Fruit fly (Drosophila melanogaster) whole organism, embryonic: ENCODE results near the gene CG5071.

Source experiments
- ATbp ChIP-seq: fragments of 200-800 bp; sonication (Bioruptor generic); optimal IDR thresholded peaks from 2 replicates; lab custom pipeline; 2017; ENCODE audit warnings: missing biosample characterization, mild to moderate bottlenecking, missing genetic modification characterization, missing genetic modification reagents
- CG11504 ChIP-seq: fragments of 200-800 bp; sonication (Bioruptor generic); optimal IDR thresholded peaks from 3 replicates; lab custom pipeline; 2019; ENCODE audit warnings: missing biosample characterization, mild to moderate bottlenecking, missing genetic modification characterization, moderate library complexity
- CG12155 ChIP-seq: fragments of 200-800 bp; sonication (Bioruptor generic); optimal IDR thresholded peaks from 3 replicates; lab custom pipeline; 2016; ENCODE audit warnings: missing biosample characterization, missing genetic modification characterization
- CG12219 ChIP-seq: fragments of 200-800 bp; sonication (Bioruptor generic); optimal IDR thresholded peaks from 3 replicates; lab custom pipeline; 2018; ENCODE audit warnings: missing biosample characterization, mild to moderate bottlenecking, missing genetic modification characterization
- CG12236 ChIP-seq: fragments of 200-800 bp; sonication (Bioruptor generic); optimal IDR thresholded peaks from 2 replicates; lab custom pipeline; 2016; ENCODE audit warnings: missing biosample characterization, missing genetic modification characterization
- CG13287 ChIP-seq: fragments of 200-800 bp; sonication (Bioruptor generic); IDR thresholded peaks from 2 replicates; pipeline ENCODE4 v1.3.6; 2022; ENCODE audit warnings: missing biosample characterization, missing genetic modification characterization; ENCODE audit not compliant: partially characterized antibody
- CG14050 ChIP-seq: fragments of 200-800 bp; sonication (Bioruptor generic); IDR thresholded peaks from 3 replicates; pipeline ENCODE4 v1.3.6; 2022; ENCODE audit warnings: missing biosample characterization, missing genetic modification characterization
- CG15601 ChIP-seq: fragments of 200-800 bp; sonication (Bioruptor generic); optimal IDR thresholded peaks from 3 replicates; lab custom pipeline; 2019; ENCODE audit warnings: missing biosample characterization, mild to moderate bottlenecking, missing genetic modification characterization, moderate library complexity
- CG1647 ChIP-seq: fragments of 200-800 bp; sonication (Bioruptor generic); optimal IDR thresholded peaks from 3 replicates; lab custom pipeline; 2016; ENCODE audit warnings: missing biosample characterization, missing genetic modification characterization
- CG1792 ChIP-seq: fragments of 200-800 bp; sonication (Bioruptor generic); optimal IDR thresholded peaks from 2 replicates; lab custom pipeline; 2016; ENCODE audit warnings: missing biosample characterization, missing genetic modification characterization
- CG2712 ChIP-seq: fragments of 200-800 bp; optimal IDR thresholded peaks from 3 replicates; lab custom pipeline; 2019; ENCODE audit warnings: missing biosample characterization, mild to moderate bottlenecking, missing genetic modification characterization, moderate library complexity
- CG30020 ChIP-seq: fragments of 200-800 bp; optimal IDR thresholded peaks from 2 replicates; lab custom pipeline; 2019; ENCODE audit warnings: missing biosample characterization, mild to moderate bottlenecking, missing genetic modification characterization, moderate library complexity
- CG30403 ChIP-seq: fragments of 200-800 bp; sonication (Bioruptor generic); optimal IDR thresholded peaks from 3 replicates; lab custom pipeline; 2016; ENCODE audit warnings: missing biosample characterization, missing genetic modification characterization
- CG31224 ChIP-seq: fragments of 200-800 bp; sonication (Bioruptor generic); IDR thresholded peaks from 2 replicates; pipeline ENCODE4 v1.3.6; 2022; ENCODE audit warnings: missing biosample characterization, missing genetic modification characterization
- CG31441 ChIP-seq: fragments of 200-800 bp; sonication (Bioruptor generic); IDR thresholded peaks from 2 replicates; pipeline ENCODE4 v1.3.6; 2022; ENCODE audit warnings: missing biosample characterization, missing genetic modification characterization
- CG4328 ChIP-seq: fragments of 200-800 bp; sonication (Bioruptor generic); optimal IDR thresholded peaks from 3 replicates; lab custom pipeline; 2017; ENCODE audit warnings: missing biosample characterization, missing genetic modification reagents, missing genetic modification characterization
- CG9609 ChIP-seq: fragments of 200-800 bp; sonication (Bioruptor generic); optimal IDR thresholded peaks from 3 replicates; lab custom pipeline; 2016; ENCODE audit warnings: missing biosample characterization, missing genetic modification characterization
- CHES-1-like ChIP-seq: fragments of 200-800 bp; sonication (Bioruptor generic); optimal IDR thresholded peaks from 2 replicates; lab custom pipeline; 2016; ENCODE audit warnings: missing biosample characterization, missing genetic modification characterization
- CrebB ChIP-seq: fragments of 200-800 bp; sonication (Bioruptor generic); optimal IDR thresholded peaks from 3 replicates; lab custom pipeline; 2018; ENCODE audit warnings: missing biosample characterization, mild to moderate bottlenecking, missing genetic modification characterization
- D ChIP-seq, 2 experiments: fragments of 200-800 bp in 1 of 2; fragments of >200 bp in 1 of 2; sonication (Bioruptor generic) in 1 of 2; optimal IDR thresholded peaks; 2 replicates in 1 of 2; 3 replicates in 1 of 2; lab custom pipeline; 2017; ENCODE audit warnings: mild to moderate bottlenecking in 1 of 2, missing biosample characterization in 1 of 2, missing genetic modification characterization in 1 of 2, missing genetic modification reagents in 1 of 2
- Ets65A ChIP-seq: fragments of 200-800 bp; sonication (Bioruptor generic); peaks from one replicate; lab custom pipeline; 2016; ENCODE audit warnings: missing biosample characterization, missing genetic modification characterization
- HmgD ChIP-seq: fragments of 200-800 bp; sonication (Bioruptor generic); optimal IDR thresholded peaks from 3 replicates; lab custom pipeline; 2016; ENCODE audit warnings: missing biosample characterization, missing genetic modification characterization
- Hmx ChIP-seq: fragments of 200-800 bp; sonication (Bioruptor generic); optimal IDR thresholded peaks from 2 replicates; lab custom pipeline; 2016; ENCODE audit warnings: missing biosample characterization, missing genetic modification characterization
- Hr78 ChIP-seq, 2 experiments: fragments of 200-800 bp in 1 of 2; fragments of >200 bp in 1 of 2; sonication (Bioruptor generic) in 1 of 2; optimal IDR thresholded peaks; 2 replicates each; lab custom pipeline; 2017 to 2019; ENCODE audit warnings: missing biosample characterization in 2 of 2, missing genetic modification characterization in 2 of 2, mild to moderate bottlenecking in 1 of 2, moderate library complexity in 1 of 2
- Mes4 ChIP-seq: fragments of 200-800 bp; sonication (Bioruptor generic); optimal IDR thresholded peaks from 2 replicates; lab custom pipeline; 2016; ENCODE audit warnings: missing biosample characterization, missing genetic modification characterization
- Myb ChIP-seq: fragments of 200-800 bp; sonication (Bioruptor generic); optimal IDR thresholded peaks from 2 replicates; lab custom pipeline; 2016; ENCODE audit warnings: missing biosample characterization, missing genetic modification characterization
- NC2β ChIP-seq: fragments of 200-800 bp; sonication (Bioruptor generic); optimal IDR thresholded peaks from 2 replicates; lab custom pipeline; 2016; ENCODE audit warnings: missing biosample characterization, missing genetic modification characterization
- Rfx ChIP-seq: fragments of 200-800 bp; sonication (Bioruptor generic); IDR thresholded peaks from 2 replicates; pipeline ENCODE4 v1.3.6; 2022; ENCODE audit warnings: missing biosample characterization, missing genetic modification characterization
- YL-1 ChIP-seq: fragments of 200-800 bp; sonication (Bioruptor generic); optimal IDR thresholded peaks from 3 replicates; lab custom pipeline; 2017; ENCODE audit warnings: missing biosample characterization, mild to moderate bottlenecking, missing genetic modification characterization
- abd-A ChIP-seq: fragments of 200-800 bp; sonication (Bioruptor generic); optimal IDR thresholded peaks from 3 replicates; lab custom pipeline; 2019; ENCODE audit warnings: missing biosample characterization, mild to moderate bottlenecking, missing genetic modification characterization, moderate library complexity
- chif ChIP-seq, 2 experiments: fragments of 200-800 bp; sonication (Bioruptor generic); optimal IDR thresholded peaks; 3 replicates each; lab custom pipeline; 2016; ENCODE audit warnings: missing biosample characterization in 2 of 2, missing genetic modification characterization in 2 of 2
- danr ChIP-seq: fragments of 200-800 bp; sonication (Bioruptor generic); IDR thresholded peaks from 2 replicates; pipeline ENCODE4 v1.3.6; 2022; ENCODE audit warnings: missing biosample characterization, missing genetic modification characterization
- fd64A ChIP-seq: fragments of 200-800 bp; sonication (Bioruptor generic); optimal IDR thresholded peaks from 3 replicates; lab custom pipeline; 2018; ENCODE audit warnings: missing biosample characterization, mild to moderate bottlenecking, missing genetic modification characterization
- ham ChIP-seq: fragments of 200-800 bp; sonication (Bioruptor generic); IDR thresholded peaks from 2 replicates; pipeline ENCODE4 v1.3.6; 2022; ENCODE audit warnings: missing biosample characterization, missing genetic modification characterization
- hth ChIP-seq: fragments of >200 bp; optimal IDR thresholded peaks from 2 replicates; lab custom pipeline; 2017; ENCODE audit warnings: inconsistent platforms
- lmd ChIP-seq: fragments of 200-800 bp; sonication (Bioruptor generic); IDR thresholded peaks from 2 replicates; pipeline ENCODE4 v1.3.6; 2022; ENCODE audit warnings: missing biosample characterization, missing genetic modification characterization
- nerfin-1 ChIP-seq: fragments of 200-800 bp; sonication (Bioruptor generic); optimal IDR thresholded peaks from 3 replicates; lab custom pipeline; 2019; ENCODE audit warnings: missing biosample characterization, mild to moderate bottlenecking, missing genetic modification characterization, moderate library complexity
- nmo ChIP-seq: fragments of 200-800 bp; sonication (Bioruptor generic); optimal IDR thresholded peaks from 2 replicates; lab custom pipeline; 2018; ENCODE audit warnings: missing biosample characterization, mild to moderate bottlenecking, missing genetic modification characterization, moderate library complexity
- peb ChIP-seq: fragments of 200-800 bp; sonication (Bioruptor generic); IDR thresholded peaks from 2 replicates; pipeline ENCODE4 v1.3.6; 2022; ENCODE audit warnings: missing biosample characterization, missing genetic modification characterization
- pfk ChIP-seq: fragments of 200-800 bp; sonication (Bioruptor generic); optimal IDR thresholded peaks from 2 replicates; lab custom pipeline; 2018; ENCODE audit warnings: missing biosample characterization, mild to moderate bottlenecking, missing genetic modification characterization, moderate library complexity
- schlank ChIP-seq: fragments of 200-800 bp; sonication (Bioruptor generic); optimal IDR thresholded peaks from 2 replicates; lab custom pipeline; 2018; ENCODE audit warnings: missing biosample characterization, mild to moderate bottlenecking, missing genetic modification characterization
- seq ChIP-seq: fragments of 200-800 bp; sonication (Bioruptor generic); IDR thresholded peaks from 2 replicates; pipeline ENCODE4 v1.3.6; 2022; ENCODE audit warnings: missing biosample characterization, missing genetic modification characterization
- sna ChIP-seq: fragments of 200-800 bp; sonication (Bioruptor generic); IDR thresholded peaks from 2 replicates; pipeline ENCODE4 v1.3.6; 2022; ENCODE audit warnings: missing biosample characterization, missing genetic modification characterization; ENCODE audit not compliant: partially characterized antibody
- so ChIP-seq: fragments of 200-800 bp; sonication (Bioruptor generic); IDR thresholded peaks from 3 replicates; pipeline ENCODE4 v1.3.6; 2022; ENCODE audit warnings: missing biosample characterization, missing genetic modification characterization
- tin ChIP-seq: fragments of 200-800 bp; sonication (Bioruptor generic); optimal IDR thresholded peaks from 3 replicates; lab custom pipeline; 2016; ENCODE audit warnings: missing biosample characterization, missing genetic modification characterization
- tna ChIP-seq: fragments of 200-800 bp; sonication (Bioruptor generic); IDR thresholded peaks from 2 replicates; pipeline ENCODE4 v1.3.6; 2022; ENCODE audit warnings: missing biosample characterization, missing genetic modification characterization; ENCODE audit not compliant: partially characterized antibody
- toy ChIP-seq: fragments of 200-800 bp; sonication (Bioruptor generic); IDR thresholded peaks from 2 replicates; pipeline ENCODE4 v1.3.6; 2022; ENCODE audit warnings: missing biosample characterization, missing genetic modification characterization
- trem ChIP-seq: fragments of 200-800 bp; optimal IDR thresholded peaks from 3 replicates; lab custom pipeline; 2019; ENCODE audit warnings: missing biosample characterization, mild to moderate bottlenecking, missing genetic modification characterization, moderate library complexity
- trh ChIP-seq: fragments of 200-800 bp; sonication (Bioruptor generic); optimal IDR thresholded peaks from 2 replicates; lab custom pipeline; 2016; ENCODE audit warnings: missing biosample characterization, missing genetic modification characterization
- vvl ChIP-seq: fragments of 200-800 bp; sonication (Bioruptor generic); IDR thresholded peaks from 2 replicates; pipeline ENCODE4 v1.3.6; 2022; ENCODE audit warnings: missing biosample characterization, missing genetic modification characterization

Gene CG5071

DNA sequence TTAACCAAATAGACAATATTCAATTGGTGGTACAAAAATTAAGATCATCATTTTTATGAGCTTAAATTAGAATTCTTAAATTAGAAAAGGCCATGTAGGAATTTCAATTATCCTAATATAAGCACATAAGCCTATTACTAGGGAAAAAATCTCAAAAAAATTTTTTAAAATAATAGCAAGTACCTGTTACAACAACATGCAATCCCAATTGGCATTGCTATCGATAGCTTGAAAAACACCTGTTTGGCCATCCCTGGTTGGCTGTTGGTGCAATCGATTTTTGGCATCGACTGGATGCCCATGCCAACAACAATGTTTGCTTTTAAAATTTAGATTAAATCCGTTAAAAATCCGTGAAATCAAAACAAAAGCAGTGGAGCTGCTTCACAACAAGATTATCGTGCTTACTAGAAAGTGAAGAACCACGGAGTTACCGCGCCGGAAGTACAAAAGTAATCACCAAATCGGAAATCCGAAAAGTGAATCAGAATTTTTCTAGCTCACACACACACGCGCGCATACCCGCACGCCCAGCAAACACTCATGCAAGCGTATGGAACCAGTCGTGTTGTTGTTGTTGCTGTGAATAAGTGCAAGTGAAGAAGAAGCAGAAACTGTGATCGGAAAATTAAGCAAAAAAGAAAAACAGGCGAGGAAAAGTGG lies 43.4 kb downstream of the CG5071 start, which contains the start of gene RASSF8 (continued):
- TF ChIP-seq sna, result peak; percentile 46; the same call in 1 of the 2 replicates
- peak; percentile 76 for TF ChIP-seq Rfx (GFP tag; lab: Robert Waterston, UW)
- TF ChIP-seq Ets65A, result peak; percentile 90
- no peak for TF ChIP-seq abd-A (tag; lab: Kevin White, UChicago)
- peak; percentile 71 for TF ChIP-seq CG13287
- TF ChIP-seq hth (lab: Kevin White, UChicago), result no peak
- no peak for TF ChIP-seq ATbp
- no peak for TF ChIP-seq Hr78 (GFP tag; optimal IDR thresholded peaks at IDR 0.05; lab: Kevin White, UChicago)
- no peak for TF ChIP-seq HmgD (GFP tag; lab: Kevin White, UChicago)
- TF ChIP-seq YL-1, result peak; percentile 47
- TF ChIP-seq NC2β (GFP tag; lab: Kevin White, UChicago), result no peak
- no peak for TF ChIP-seq CG9609 (GFP tag; lab: Kevin White, UChicago)
- TF ChIP-seq CG30020 (tag; lab: Kevin White, UChicago), result no peak
- TF ChIP-seq trh (GFP tag; lab: Kevin White, UChicago), result no peak
- TF ChIP-seq CHES-1-like, result peak; percentile 21
- TF ChIP-seq chif (GFP tag; optimal IDR thresholded peaks at IDR 0.05; lab: Kevin White, UChicago), result no peak
- TF ChIP-seq CG12219 (GFP tag; lab: Kevin White, UChicago), result no peak
- TF ChIP-seq CG31441 (GFP tag; lab: Robert Waterston, UW), result peak; percentile 38
- TF ChIP-seq so, result no peak
- peak; percentile 63 for TF ChIP-seq CG30403 (GFP tag; lab: Kevin White, UChicago)
- peak; percentile 88 for TF ChIP-seq nerfin-1 (tag; lab: Kevin White, UChicago)
- peak; percentile 57 for TF ChIP-seq Myb (GFP tag; lab: Kevin White, UChicago)
- no peak for TF ChIP-seq CG4328 (GFP tag; lab: Kevin White, UChicago)
- TF ChIP-seq CG11504, result peak; percentile 33
- peak; percentile 7 for TF ChIP-seq CG2712 (tag; lab: Kevin White, UChicago)
- TF ChIP-seq tin (GFP tag; lab: Kevin White, UChicago), result peak; percentile 10
- peak; percentile 8; the same call in 1 of the 2 replicates for TF ChIP-seq tna (GFP tag; lab: Robert Waterston, UW)
- no peak for TF ChIP-seq danr (GFP tag; lab: Robert Waterston, UW)
- no peak for TF ChIP-seq toy (GFP tag; lab: Robert Waterston, UW)
- peak; percentile 4 for TF ChIP-seq CG1647 (GFP tag; lab: Kevin White, UChicago)
- TF ChIP-seq pfk (GFP tag; lab: Kevin White, UChicago), result no peak
- no peak for TF ChIP-seq fd64A (GFP tag; lab: Kevin White, UChicago)
- no peak for TF ChIP-seq CG12155 (GFP tag; lab: Kevin White, UChicago)
- peak; percentile 42 for TF ChIP-seq nmo
- TF ChIP-seq vvl, result no peak; the same call in 1 of the 2 replicates
- TF ChIP-seq ham (GFP tag; lab: Robert Waterston, UW), result no peak
- no peak for TF ChIP-seq CG14050
- peak; percentile 26; the same call in 1 of the 2 replicates for TF ChIP-seq CG31224
- no peak for TF ChIP-seq seq (GFP tag; lab: Robert Waterston, UW)
- no peak for TF ChIP-seq Mes4 (GFP tag; lab: Kevin White, UChicago)
- TF ChIP-seq peb (GFP tag; lab: Robert Waterston, UW), result no peak
- no peak for TF ChIP-seq CG12236
- no peak for TF ChIP-seq CrebB (tag; lab: Kevin White, UChicago)
- TF ChIP-seq Hmx (GFP tag; lab: Kevin White, UChicago), result no peak
- peak; percentile 15 for TF ChIP-seq trem
- TF ChIP-seq CG15601 (tag; lab: Kevin White, UChicago), result no peak
- no peak for TF ChIP-seq CG1792
- peak; percentile 45; the same call in 1 of the 2 replicates for TF ChIP-seq lmd (GFP tag; lab: Robert Waterston, UW)
- TF ChIP-seq schlank (tag; lab: Kevin White, UChicago), result no peak
- TF ChIP-seq D (optimal IDR thresholded peaks at IDR 0.05; lab: Kevin White, UChicago), result no peak
- no peak for TF ChIP-seq D (GFP tag; optimal IDR thresholded peaks at IDR 0.05; lab: Kevin White, UChicago)
